Fruit fly (Drosophila melanogaster): ENCODE results near the gene CG31673.
A peak's percentile ranks its signal among the peaks of the same experiment; 100 is the strongest.

Gene CG31673

DNA sequence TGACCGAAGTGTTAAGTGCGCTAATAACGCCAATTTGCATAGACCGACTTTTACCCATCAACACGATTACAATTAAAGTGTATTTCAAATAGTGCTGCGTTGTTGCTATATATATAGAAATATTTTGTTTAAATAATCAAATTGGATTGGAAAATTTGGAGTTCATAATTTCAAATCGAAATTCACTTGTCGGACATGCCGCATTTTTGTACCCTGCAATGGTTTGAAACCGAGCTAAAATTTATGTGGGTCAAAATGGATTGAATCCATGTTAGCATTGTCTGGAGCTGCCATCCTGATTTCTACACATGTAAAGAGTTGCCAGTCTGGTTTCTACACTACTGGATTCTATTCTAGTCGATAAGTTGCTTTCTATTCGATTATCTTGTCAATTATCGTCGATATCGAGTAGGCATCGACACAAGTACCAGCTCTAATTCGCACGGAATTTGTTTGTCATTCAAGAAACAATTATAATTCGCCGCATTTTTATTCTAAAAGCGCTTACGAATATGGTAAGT lies 42.1 kb upstream of the CG31673 start, which contains the start of gene Pomp (continued):
- TF ChIP-seq CG6791 (GFP tag; IDR thresholded peaks at IDR 0.05; ENCODE audit: partially characterized antibody) (peak; percentile 53; the same call in 2 of the 3 replicates), knrl (GFP tag; IDR thresholded peaks at IDR 0.05; ENCODE audit: partially characterized antibody) (peak; percentile 64; the same call in 2 of the 3 replicates), CG1233 (GFP tag; optimal IDR thresholded peaks at IDR 0.05) (peak; percentile 85), Chrac-16 (GFP tag; optimal IDR thresholded peaks at IDR 0.05) (peak; percentile 79), zen2 (GFP tag; IDR thresholded peaks at IDR 0.05; ENCODE audit: partially characterized antibody) (peak; percentile 26; the same call in 1 of the 3 replicates), btn (GFP tag; optimal IDR thresholded peaks at IDR 0.05) (no peak), D19A (tag; optimal IDR thresholded peaks at IDR 0.05) (peak; percentile 89), CG11456 (GFP tag; IDR thresholded peaks at IDR 0.05) (peak; percentile 90), CG17361 (GFP tag; IDR thresholded peaks at IDR 0.05) (peak; percentile 90), abd-A (tag; optimal IDR thresholded peaks at IDR 0.05) (no peak), gt (GFP tag; IDR thresholded peaks at IDR 0.05) (peak; percentile 64), BEAF-32 (GFP tag; optimal IDR thresholded peaks at IDR 0.05) (peak; percentile 60), CG17186 (GFP tag; optimal IDR thresholded peaks at IDR 0.05) (peak; percentile 60), lbe (GFP tag; optimal IDR thresholded peaks at IDR 0.05) (peak; percentile 71), CG10654 (GFP tag; optimal IDR thresholded peaks at IDR 0.05) (peak; percentile 85), trh (GFP tag; optimal IDR thresholded peaks at IDR 0.05) (peak; percentile 39), Rx (GFP tag; IDR thresholded peaks at IDR 0.05) (peak; percentile 78), CG10565 (GFP tag; optimal IDR thresholded peaks at IDR 0.05) (peak; percentile 56), Bteb2 (GFP tag; optimal IDR thresholded peaks at IDR 0.05) (peak; percentile 58), pan (optimal IDR thresholded peaks at IDR 0.05) (peak in 1 of 2 experiments; percentile 5), pan (GFP tag; optimal IDR thresholded peaks at IDR 0.05 in 1 of 2, IDR thresholded peaks at IDR 0.05 in 1 of 2) (peak in 1 of 2 experiments; percentile 91), CG10959 (GFP tag; IDR thresholded peaks at IDR 0.05) (peak; percentile 71)

DNA sequence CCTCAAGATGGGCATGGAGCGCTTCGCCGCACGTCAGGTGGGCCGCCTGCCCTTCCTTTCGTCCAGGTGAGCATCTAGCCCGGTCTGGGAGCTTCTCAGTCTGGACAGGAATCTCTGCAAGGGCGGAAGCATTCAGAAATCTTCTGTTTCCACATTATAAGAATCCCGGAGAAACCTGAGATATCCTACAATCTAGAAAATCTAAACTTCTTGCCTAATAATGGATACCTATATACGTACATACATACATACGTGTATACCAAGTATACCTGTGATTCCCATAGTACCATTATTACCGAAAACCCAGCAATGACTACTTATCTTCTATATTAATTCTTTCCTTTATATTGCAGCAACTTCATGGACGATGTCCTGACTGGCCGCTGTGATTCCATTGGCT lies 41.4 kb upstream of the CG31673 start:
- TF ChIP-seq sens (GFP tag) (peak; percentile 28), stwl (tag; optimal IDR thresholded peaks at IDR 0.05) (no peak)

DNA sequence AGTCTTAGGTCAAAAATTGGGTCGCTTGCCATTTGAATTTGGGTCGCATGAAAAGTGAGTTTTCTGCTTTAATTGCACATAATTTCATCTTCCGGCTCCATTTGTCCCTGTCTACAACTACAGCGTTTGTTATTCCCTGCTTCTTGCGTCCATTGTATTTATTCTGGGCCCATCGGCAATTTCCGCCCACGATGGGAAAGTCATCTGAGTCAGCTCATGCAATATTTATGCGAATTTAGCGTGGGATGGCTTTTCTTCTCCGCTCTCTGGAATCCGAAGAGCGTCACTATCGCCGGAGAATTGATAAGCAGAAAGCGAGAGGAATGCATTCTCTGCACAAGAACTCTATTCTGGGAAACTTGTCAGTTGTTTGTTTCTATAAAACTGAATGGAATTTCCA lies 36.9 kb upstream of the CG31673 start:
- no peak for TF ChIP-seq CG6654 (GFP tag; optimal IDR thresholded peaks at IDR 0.05)
- peak; percentile 61; the same call in 1 of the 3 replicates for TF ChIP-seq sr (GFP tag; IDR thresholded peaks at IDR 0.05)

DNA sequence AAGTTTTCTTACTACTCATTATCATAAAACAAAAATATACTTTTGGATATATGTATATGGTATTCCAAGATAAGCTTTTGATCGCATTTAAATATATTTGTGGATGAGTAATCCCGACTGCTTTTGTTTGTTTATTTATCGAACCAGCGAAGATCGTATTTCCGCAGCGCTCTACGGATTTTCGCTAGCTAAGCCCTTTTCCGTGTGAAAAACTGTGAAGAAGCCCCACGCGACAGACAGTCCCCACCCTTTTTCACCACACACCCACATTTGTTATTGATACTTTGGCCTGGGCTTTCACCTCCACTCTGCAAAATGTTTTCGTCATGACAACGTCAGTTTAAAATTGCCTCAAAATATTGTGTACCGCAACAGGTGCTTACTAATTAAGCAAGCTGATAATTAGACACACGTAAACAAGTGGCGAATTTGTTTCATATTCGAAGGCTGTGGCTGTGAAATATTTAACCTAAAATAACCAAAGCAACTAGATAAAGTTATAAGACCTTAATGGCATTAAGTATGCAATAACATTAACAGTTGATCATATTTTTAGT lies 36.3 kb upstream of the CG31673 start:
- TF ChIP-seq lab (GFP tag; optimal IDR thresholded peaks at IDR 0.05): peak; percentile 1
- peak; percentile 19 for TF ChIP-seq mirr (GFP tag; optimal IDR thresholded peaks at IDR 0.05)
- no peak for TF ChIP-seq CG3163 (GFP tag; optimal IDR thresholded peaks at IDR 0.05)
- TF ChIP-seq YL-1 (GFP tag; optimal IDR thresholded peaks at IDR 0.05): peak; percentile 2

DNA sequence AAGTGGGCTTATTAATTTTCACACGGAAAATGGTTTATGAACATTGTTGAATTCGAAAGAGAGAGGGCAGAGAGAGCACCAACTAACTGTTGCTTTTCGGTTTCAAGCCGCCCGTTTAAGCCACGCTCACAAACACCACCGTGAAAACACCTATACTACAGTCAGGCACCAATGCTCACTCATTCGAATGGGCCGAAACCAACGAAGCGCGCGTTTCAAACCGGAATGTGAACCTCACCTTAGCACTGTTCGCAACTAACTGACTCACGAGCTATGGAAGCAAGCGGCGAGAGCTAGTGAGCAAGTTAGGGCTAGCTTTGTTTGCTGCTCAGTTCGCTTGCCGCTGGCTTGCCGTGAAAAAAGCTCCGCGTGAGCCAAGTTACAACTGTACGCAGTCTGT lies 35.5 kb upstream of the CG31673 start:
- TF ChIP-seq onecut (GFP tag; IDR thresholded peaks at IDR 0.05) (peak; percentile 32; the same call in 1 of the 2 replicates), PHDP (tag; optimal IDR thresholded peaks at IDR 0.05) (peak; percentile 2), HLHmδ (GFP tag; optimal IDR thresholded peaks at IDR 0.05) (peak; percentile 76), CG17328 (GFP tag; IDR thresholded peaks at IDR 0.05) (0 out of 2 replicates have a peak, but pooled peaks have one; percentile 25), CG32772 (GFP tag; IDR thresholded peaks at IDR 0.05) (no peak), CrebB (tag; optimal IDR thresholded peaks at IDR 0.05) (peak; percentile 40), shn (GFP tag; optimal IDR thresholded peaks at IDR 0.05) (no peak), caup (GFP tag; optimal IDR thresholded peaks at IDR 0.05; ENCODE audit: severe bottlenecking) (no peak), CG34224 (GFP tag; IDR thresholded peaks at IDR 0.05; ENCODE audit: partially characterized antibody) (peak; percentile 39; the same call in 2 of the 3 replicates), sima (GFP tag; optimal IDR thresholded peaks at IDR 0.05) (no peak), CG10543 (GFP tag; optimal IDR thresholded peaks at IDR 0.05) (peak; percentile 57), wdn (GFP tag; IDR thresholded peaks at IDR 0.05) (0 out of 2 replicates have a peak, but pooled peaks have one; percentile 14), CG12219 (GFP tag; optimal IDR thresholded peaks at IDR 0.05) (no peak), Awh (GFP tag; IDR thresholded peaks at IDR 0.05) (peak; percentile 27; the same call in 1 of the 2 replicates)

All from whole organism, embryonic.